Fruit fly (Drosophila melanogaster) whole organism, embryonic: ENCODE measurements around the gene RpS7.

ENCODE experiments used
- Bteb2 ChIP-seq: fragments of 200-800 bp; sonication (Bioruptor generic); optimal IDR thresholded peaks from 2 replicates; lab custom pipeline; 2016; ENCODE audit warnings: missing biosample characterization, missing genetic modification characterization
- CG6791 ChIP-seq: fragments of 200-800 bp; sonication (Bioruptor generic); IDR thresholded peaks from 3 replicates; pipeline ENCODE4 v1.3.6; 2022; ENCODE audit warnings: missing biosample characterization, missing genetic modification characterization; ENCODE audit not compliant: partially characterized antibody
- CG7987 ChIP-seq: fragments of 200-800 bp; sonication (Bioruptor generic); optimal IDR thresholded peaks from 2 replicates; lab custom pipeline; 2018; ENCODE audit warnings: missing biosample characterization, mild to moderate bottlenecking, missing genetic modification characterization, moderate library complexity
- Gug ChIP-seq: fragments of 200-800 bp; sonication (Bioruptor generic); IDR thresholded peaks from 4 replicates; pipeline ENCODE4 v1.3.6; 2022; ENCODE audit warnings: missing biosample characterization, missing genetic modification characterization
- Rfx ChIP-seq: fragments of 200-800 bp; sonication (Bioruptor generic); IDR thresholded peaks from 2 replicates; pipeline ENCODE4 v1.3.6; 2022; ENCODE audit warnings: missing biosample characterization, missing genetic modification characterization
- danr ChIP-seq: fragments of 200-800 bp; sonication (Bioruptor generic); IDR thresholded peaks from 2 replicates; pipeline ENCODE4 v1.3.6; 2022; ENCODE audit warnings: missing biosample characterization, missing genetic modification characterization
- h ChIP-seq: fragments of >200 bp; optimal IDR thresholded peaks from 2 replicates; lab custom pipeline; 2017
- hbn ChIP-seq: fragments of 200-800 bp; sonication (Bioruptor generic); IDR thresholded peaks from 2 replicates; pipeline ENCODE4 v1.3.6; 2022; ENCODE audit warnings: missing biosample characterization, missing genetic modification characterization; ENCODE audit not compliant: partially characterized antibody
- lilli ChIP-seq: fragments of 200-800 bp; sonication (Bioruptor generic); optimal IDR thresholded peaks from 3 replicates; lab custom pipeline; 2016; ENCODE audit warnings: missing biosample characterization, missing genetic modification characterization
- onecut ChIP-seq: fragments of 200-800 bp; sonication (Bioruptor generic); IDR thresholded peaks from 2 replicates; pipeline ENCODE4 v1.3.6; 2022; ENCODE audit warnings: missing biosample characterization, missing genetic modification characterization
- schlank ChIP-seq: fragments of 200-800 bp; sonication (Bioruptor generic); optimal IDR thresholded peaks from 2 replicates; lab custom pipeline; 2018; ENCODE audit warnings: missing biosample characterization, mild to moderate bottlenecking, missing genetic modification characterization
- scrt ChIP-seq: fragments of 200-800 bp; sonication (Bioruptor generic); optimal IDR thresholded peaks from 2 replicates; lab custom pipeline; 2018; ENCODE audit warnings: missing biosample characterization, mild to moderate bottlenecking, missing genetic modification characterization, moderate library complexity

DNA sequence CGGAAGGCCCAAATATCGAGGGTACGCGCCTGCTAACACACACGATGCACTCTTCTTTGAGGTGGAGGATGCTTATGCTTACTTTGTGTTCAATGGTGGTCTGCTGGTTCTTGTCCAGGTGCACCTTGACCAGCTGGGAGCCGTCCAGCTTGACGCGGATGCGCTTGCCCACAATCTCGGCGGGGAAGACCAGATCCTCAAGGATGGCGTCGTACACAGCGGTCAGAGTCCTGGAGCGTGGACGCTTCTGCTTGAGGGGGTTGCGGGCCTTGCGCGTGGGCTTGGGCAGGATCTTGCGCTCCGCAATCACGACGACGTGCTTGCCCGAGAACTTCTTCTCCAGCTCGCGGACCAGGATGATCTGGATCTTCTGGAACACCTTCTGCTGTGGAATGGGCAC, 809 bp downstream of the RpS7 start:
- TF ChIP-seq onecut (GFP tag; lab: Robert Waterston, UW) (no peak), Bteb2 (GFP tag; lab: Kevin White, UChicago) (no peak), schlank (tag; lab: Kevin White, UChicago) (no peak), h (lab: Kevin White, UChicago) (no peak), scrt (GFP tag; lab: Kevin White, UChicago) (no peak), Gug (GFP tag; lab: Robert Waterston, UW) (no peak), Rfx (GFP tag; lab: Robert Waterston, UW) (no peak), CG6791 (no peak), danr (GFP tag; lab: Robert Waterston, UW) (no peak), CG7987 (GFP tag; lab: Kevin White, UChicago) (no peak), hbn (GFP tag; lab: Robert Waterston, UW) (no peak), lilli (GFP tag; lab: Kevin White, UChicago) (no peak)
